Fruit fly (Drosophila melanogaster) S2 (cell line): Measurements from ENCODE around the gene CG15330.

Experiments used
- CG8478 ChIP-seq: fragments of >200 bp; optimal IDR thresholded peaks from 2 replicates; lab custom pipeline; 2018
- CTCF ChIP-seq, 2 experiments: fragments of >200 bp; optimal IDR thresholded peaks; 2 replicates each; lab custom pipeline; 2018

The CG15330 gene

dm6 chrX:7955890-7956289, at the start of gene CG15330, which contains the start of gene CG15332:
Gene CG15330 (plus strand): TSS chrX:7956064.
Gene CG15332 (minus strand): TSS chrX:7955990.
- TF ChIP-seq CTCF (optimal IDR thresholded peaks at IDR 0.05; lab: Kevin White, UChicago), result no peak
- TF ChIP-seq CG8478 (lab: Kevin White, UChicago), result no peak

- TF ChIP-seq CG8478 (lab: Kevin White, UChicago) (no peak), CTCF (optimal IDR thresholded peaks at IDR 0.05; lab: Kevin White, UChicago) (no peak)
These were observed 47.4 kb upstream of the CG15330 start, which contains the start of the genes dpr14 and spidey for dm6 chrX:7908239-7909068. Gene dpr14 (minus strand): TSS chrX:7908286. Gene spidey (plus strand): TSS chrX:7908931.

- no peak for TF ChIP-seq CG8478 (lab: Kevin White, UChicago)
- no peak for TF ChIP-seq CTCF (optimal IDR thresholded peaks at IDR 0.05; lab: Kevin White, UChicago)
These were observed 46.8 kb upstream of the CG15330 start for dm6 chrX:7909069-7909389.

dm6 chrX:7909482-7909881, 46.4 kb upstream of the CG15330 start:
- no peak for TF ChIP-seq CG8478 (lab: Kevin White, UChicago)
- no peak for TF ChIP-seq CTCF (optimal IDR thresholded peaks at IDR 0.05; lab: Kevin White, UChicago)

- TF ChIP-seq CTCF (optimal IDR thresholded peaks at IDR 0.05; lab: Kevin White, UChicago) (no peak), CG8478 (lab: Kevin White, UChicago) (no peak)
These were observed 43.8 kb upstream of the CG15330 start, which contains the start of gene snz for dm6 chrX:7911983-7912630. Gene snz (plus strand): TSS chrX:7912089.

dm6 chrX:7920081-7920688, 35.7 kb upstream of the CG15330 start, which contains the start of the genes hdm and Ykt6:
Gene hdm (minus strand): TSS chrX:7920131.
Gene Ykt6 (plus strand): TSS chrX:7920409.
- peak in 1 of 2 experiments; percentile 2 for TF ChIP-seq CTCF (optimal IDR thresholded peaks at IDR 0.05; lab: Kevin White, UChicago)
- no peak for TF ChIP-seq CG8478 (lab: Kevin White, UChicago)

- TF ChIP-seq CG8478 (lab: Kevin White, UChicago), result no peak
These were observed 32.8 kb upstream of the CG15330 start for dm6 chrX:7923063-7923462.

dm6 chrX:7924913-7925312, 31.0 kb upstream of the CG15330 start:
- TF ChIP-seq CG8478 (lab: Kevin White, UChicago) (no peak), CTCF (optimal IDR thresholded peaks at IDR 0.05; lab: Kevin White, UChicago) (no peak)

- TF ChIP-seq CTCF (optimal IDR thresholded peaks at IDR 0.05; lab: Kevin White, UChicago) (no peak), CG8478 (lab: Kevin White, UChicago) (no peak)
These were observed 25.4 kb upstream of the CG15330 start for dm6 chrX:7930236-7931027.

- TF ChIP-seq CTCF (optimal IDR thresholded peaks at IDR 0.05; lab: Kevin White, UChicago) (no peak), CG8478 (lab: Kevin White, UChicago) (no peak)
These were observed 24.8 kb upstream of the CG15330 start, which contains the start of gene mahe for dm6 chrX:7931028-7931549. Gene mahe (minus strand): TSS chrX:7931382.

dm6 chrX:7933210-7933915, 22.5 kb upstream of the CG15330 start, which contains the start of the genes Dhdds and RpS14a:
Gene Dhdds (minus strand): TSS chrX:7933351.
Gene RpS14a (plus strand): TSS chrX:7933742.
- TF ChIP-seq CTCF (optimal IDR thresholded peaks at IDR 0.05; lab: Kevin White, UChicago) (peak in 1 of 2 experiments; percentile 34), CG8478 (lab: Kevin White, UChicago) (no peak)

dm6 chrX:7934679-7935078, 21.2 kb upstream of the CG15330 start, which contains the start of gene RpS14b:
Gene RpS14b (plus strand): TSS chrX:7934898.
- TF ChIP-seq CG8478 (lab: Kevin White, UChicago) (no peak), CTCF (optimal IDR thresholded peaks at IDR 0.05; lab: Kevin White, UChicago) (peak in 1 of 2 experiments; percentile 15)
